Fruit fly (Drosophila melanogaster) whole organism, embryonic: ENCODE data around the gene Prosbeta6.

Experiments
- Awh ChIP-seq: fragments of 200-800 bp; sonication (Bioruptor generic); IDR thresholded peaks from 2 replicates; pipeline ENCODE4, ENCODE4 v1.3.6; 2022; ENCODE audit warnings: missing biosample characterization, missing genetic modification characterization
- BEAF-32 ChIP-seq: fragments of 200-800 bp; sonication (Bioruptor generic); optimal IDR thresholded peaks from 3 replicates; lab custom pipeline; 2017; ENCODE audit warnings: missing biosample characterization, missing genetic modification characterization, mild to moderate bottlenecking, moderate library complexity, missing genetic modification reagents
- Blimp-1 ChIP-seq: fragments of 200-800 bp; sonication (Bioruptor generic); optimal IDR thresholded peaks from 3 replicates; lab custom pipeline; 2018; ENCODE audit warnings: missing biosample characterization, missing genetic modification characterization, mild to moderate bottlenecking, moderate library complexity, missing genetic modification reagents
- CG10274 ChIP-seq: fragments of 200-800 bp; sonication (Bioruptor generic); optimal IDR thresholded peaks from 3 replicates; lab custom pipeline; 2017; ENCODE audit warnings: missing biosample characterization, mild to moderate bottlenecking, missing genetic modification characterization
- CG12769 ChIP-seq: fragments of 200-800 bp; sonication (Bioruptor generic); optimal IDR thresholded peaks from 2 replicates; lab custom pipeline; 2019; ENCODE audit warnings: missing biosample characterization, mild to moderate bottlenecking, missing genetic modification characterization, moderate library complexity
- CG14710 ChIP-seq: fragments of 200-800 bp; sonication (Bioruptor generic); optimal IDR thresholded peaks from 3 replicates; lab custom pipeline; 2019; ENCODE audit warnings: missing biosample characterization, mild to moderate bottlenecking, missing genetic modification characterization, moderate library complexity
- CG18262 ChIP-seq: fragments of 200-800 bp; optimal IDR thresholded peaks from 3 replicates; lab custom pipeline; 2019; ENCODE audit warnings: missing biosample characterization, mild to moderate bottlenecking, missing genetic modification characterization, moderate library complexity
- CG2712 ChIP-seq: fragments of 200-800 bp; optimal IDR thresholded peaks from 3 replicates; lab custom pipeline; 2019; ENCODE audit warnings: missing biosample characterization, mild to moderate bottlenecking, missing genetic modification characterization, moderate library complexity
- CG31224 ChIP-seq: fragments of 200-800 bp; sonication (Bioruptor generic); IDR thresholded peaks from 2 replicates; pipeline ENCODE4 v1.3.6; 2022; ENCODE audit warnings: missing biosample characterization, missing genetic modification characterization
- CG33557 ChIP-seq: fragments of 200-800 bp; sonication (Bioruptor generic); optimal IDR thresholded peaks from 2 replicates; lab custom pipeline; 2019; ENCODE audit warnings: missing biosample characterization, mild to moderate bottlenecking, missing genetic modification characterization, moderate library complexity
- CG34422 ChIP-seq: fragments of 200-800 bp; sonication (Bioruptor generic); IDR thresholded peaks from 3 replicates; pipeline ENCODE4 v1.3.6; 2022; ENCODE audit warnings: missing biosample characterization, missing genetic modification characterization
- CG4360 ChIP-seq: fragments of 200-800 bp; sonication (Bioruptor generic); IDR thresholded peaks from 2 replicates; pipeline ENCODE4 v1.3.6; 2022; ENCODE audit warnings: missing biosample characterization, missing genetic modification characterization
- CG4424 ChIP-seq: fragments of 200-800 bp; sonication (Bioruptor generic); optimal IDR thresholded peaks from 3 replicates; lab custom pipeline; 2016; ENCODE audit warnings: missing biosample characterization, missing genetic modification characterization
- CG6813 ChIP-seq: fragments of 200-800 bp; sonication (Bioruptor generic); optimal IDR thresholded peaks from 2 replicates; lab custom pipeline; 2017; ENCODE audit warnings: missing biosample characterization, missing genetic modification characterization, mild to moderate bottlenecking, moderate library complexity, missing genetic modification reagents
- CG8290 ChIP-seq, 3 experiments: fragments of 200-800 bp; sonication (Bioruptor generic); optimal IDR thresholded peaks; 2 replicates each; lab custom pipeline; 2016 to 2019; ENCODE audit warnings: missing biosample characterization in 3 of 3, missing genetic modification characterization in 3 of 3, mild to moderate bottlenecking in 2 of 3, moderate library complexity in 1 of 3
- CTCF ChIP-seq: fragments of 200-800 bp; sonication (Bioruptor generic); optimal IDR thresholded peaks from 2 replicates; lab custom pipeline; 2017; ENCODE audit warnings: missing biosample characterization, mild to moderate bottlenecking, missing genetic modification characterization, moderate library complexity
- Dll ChIP-seq: fragments of 200-800 bp; sonication (Bioruptor generic); IDR thresholded peaks from 4 replicates; pipeline ENCODE4 v1.3.6; 2022; ENCODE audit warnings: missing biosample characterization, missing genetic modification characterization; ENCODE audit not compliant: partially characterized antibody
- Ets65A ChIP-seq: fragments of 200-800 bp; sonication (Bioruptor generic); peaks from one replicate; lab custom pipeline; 2016; ENCODE audit warnings: missing biosample characterization, missing genetic modification characterization
- HLH54F ChIP-seq: fragments of 200-800 bp; sonication (Bioruptor generic); optimal IDR thresholded peaks from 3 replicates; lab custom pipeline; 2016; ENCODE audit warnings: missing biosample characterization, missing genetic modification characterization
- Med ChIP-seq: fragments of 200-800 bp; sonication (Bioruptor generic); peaks from one replicate; lab custom pipeline; 2016; ENCODE audit warnings: missing biosample characterization, missing genetic modification characterization, mild to moderate bottlenecking, inconsistent platforms, moderate library complexity
- NK7.1 ChIP-seq: fragments of 200-800 bp; sonication (Bioruptor generic); optimal IDR thresholded peaks from 3 replicates; lab custom pipeline; 2016; ENCODE audit warnings: missing biosample characterization, missing genetic modification characterization
- Xrp1 ChIP-seq: fragments of 200-800 bp; sonication (Bioruptor generic); IDR thresholded peaks from 2 replicates; pipeline ENCODE4 v1.3.6; 2022; ENCODE audit warnings: missing biosample characterization, missing genetic modification characterization
- al ChIP-seq: fragments of 200-800 bp; sonication (Bioruptor generic); IDR thresholded peaks from 2 replicates; pipeline ENCODE4 v1.3.6; 2022; ENCODE audit warnings: missing biosample characterization, missing genetic modification characterization
- bsh ChIP-seq, 2 experiments: fragments of 200-800 bp; sonication (Bioruptor generic); optimal IDR thresholded peaks; 2 replicates each; lab custom pipeline; 2017 to 2018; ENCODE audit warnings: mild to moderate bottlenecking in 2 of 2, missing biosample characterization in 2 of 2, missing genetic modification characterization in 2 of 2, moderate library complexity in 1 of 2
- ci ChIP-seq: fragments of 200-800 bp; sonication (Bioruptor generic); IDR thresholded peaks from 3 replicates; pipeline ENCODE4 v1.3.6; 2022; ENCODE audit warnings: missing biosample characterization, missing genetic modification characterization
- fd96Cb ChIP-seq: fragments of 200-800 bp; sonication (Bioruptor generic); optimal IDR thresholded peaks from 2 replicates; lab custom pipeline; 2018; ENCODE audit warnings: missing biosample characterization, mild to moderate bottlenecking, missing genetic modification characterization, moderate library complexity
- ftz-f1 ChIP-seq: fragments of 200-800 bp; sonication (Bioruptor generic); optimal IDR thresholded peaks from 2 replicates; lab custom pipeline; 2016; ENCODE audit warnings: missing biosample characterization, missing genetic modification characterization
- lbe ChIP-seq: fragments of 200-800 bp; sonication (Bioruptor generic); optimal IDR thresholded peaks from 2 replicates; lab custom pipeline; 2016; ENCODE audit warnings: missing biosample characterization, mild to moderate bottlenecking, missing genetic modification characterization
- lov ChIP-seq, 2 experiments: fragments of 200-800 bp in 1 of 2; fragments of >200 bp in 1 of 2; sonication (Bioruptor generic) in 1 of 2; IDR thresholded peaks in 1 of 2; optimal IDR thresholded peaks in 1 of 2; 2 replicates in 1 of 2; 3 replicates in 1 of 2; pipeline versions ENCODE4 v1.3.6 to Lab custom; 2017 to 2022; ENCODE audit warnings: missing biosample characterization in 1 of 2, missing genetic modification characterization in 1 of 2
- nmo ChIP-seq: fragments of 200-800 bp; sonication (Bioruptor generic); optimal IDR thresholded peaks from 2 replicates; lab custom pipeline; 2018; ENCODE audit warnings: missing biosample characterization, mild to moderate bottlenecking, missing genetic modification characterization, moderate library complexity
- p53 ChIP-seq: fragments of 200-800 bp; sonication (Bioruptor generic); optimal IDR thresholded peaks from 2 replicates; lab custom pipeline; 2016; ENCODE audit warnings: missing biosample characterization, missing genetic modification characterization
- pan ChIP-seq, 4 experiments: fragments of >200 bp in 3 of 4; fragments of 200-800 bp in 1 of 4; sonication (Bioruptor generic) in 1 of 4; optimal IDR thresholded peaks in 3 of 4; IDR thresholded peaks in 1 of 4; 2 replicates each; pipeline versions ENCODE4 v1.3.6 to Lab custom; 2017 to 2022; ENCODE audit warnings: missing biosample characterization in 2 of 4, missing genetic modification characterization in 2 of 4, mixed read lengths in 1 of 4
- prd ChIP-seq, 3 experiments: fragments of >200 bp in 2 of 3; fragments of 200-800 bp in 1 of 3; sonication (Bioruptor generic) in 1 of 3; optimal IDR thresholded peaks in 2 of 3; IDR thresholded peaks in 1 of 3; 2 replicates in 2 of 3; 3 replicates in 1 of 3; pipeline versions ENCODE4 v1.3.6 to Lab custom; 2017 to 2022; ENCODE audit warnings: missing biosample characterization in 1 of 3, missing genetic modification characterization in 1 of 3
- pzg ChIP-seq: fragments of 200-800 bp; sonication (Bioruptor generic); optimal IDR thresholded peaks from 3 replicates; lab custom pipeline; 2018; ENCODE audit warnings: missing biosample characterization, mild to moderate bottlenecking, missing genetic modification characterization, moderate library complexity
- sens ChIP-seq: fragments of 200-800 bp; sonication (Bioruptor generic); peaks from one replicate; lab custom pipeline; 2016; ENCODE audit warnings: missing biosample characterization, missing genetic modification characterization
- tgo ChIP-seq: fragments of 200-800 bp; sonication (Bioruptor generic); IDR thresholded peaks from 3 replicates; pipeline ENCODE4 v1.3.6; 2022; ENCODE audit warnings: missing biosample characterization, missing genetic modification characterization
- z ChIP-seq: fragments of 200-800 bp; sonication (Bioruptor generic); IDR thresholded peaks from 3 replicates; pipeline ENCODE4 v1.3.6; 2022; ENCODE audit warnings: missing biosample characterization, missing genetic modification characterization

Gene Prosbeta6

DNA sequence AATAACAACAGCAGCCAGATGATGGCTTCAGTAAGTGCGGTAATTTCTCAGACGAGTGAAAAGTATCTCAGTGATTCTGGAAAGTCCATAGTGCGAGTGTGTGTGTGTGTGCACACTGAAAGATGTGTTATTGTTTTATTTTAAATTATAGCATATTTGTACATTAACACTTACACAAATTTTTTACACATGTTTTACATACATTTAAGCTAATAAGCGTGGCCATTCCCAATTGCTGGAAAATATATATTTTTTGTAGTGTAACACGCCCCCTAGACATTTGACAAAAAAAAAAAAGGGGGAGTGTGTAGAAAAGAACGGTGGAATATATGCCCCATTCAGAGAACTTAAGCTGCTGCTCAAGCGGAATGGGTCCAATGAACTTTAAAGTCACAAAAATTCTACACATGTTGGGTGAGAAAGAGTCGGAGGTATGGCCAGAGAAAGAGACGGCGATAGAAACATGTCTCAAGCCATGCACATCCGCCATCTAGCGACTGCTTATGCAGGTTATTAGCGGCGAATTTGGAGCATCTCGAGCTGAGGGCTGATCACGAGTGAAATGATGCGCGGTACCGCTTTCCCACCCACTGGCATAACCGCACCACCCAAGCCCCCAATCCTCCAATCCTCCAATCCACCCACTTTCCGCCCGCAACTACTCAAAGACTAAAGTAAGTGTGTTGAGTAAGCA is 21.8 kb upstream of the Prosbeta6 start:
- TF ChIP-seq CG6813 (GFP tag; lab: Kevin White, UChicago) (no peak), CTCF (GFP tag; lab: Kevin White, UChicago) (peak; percentile 77), CG8290 (GFP tag; optimal IDR thresholded peaks at IDR 0.05; lab: Kevin White, UChicago) (peak; percentile 23), CG8290 (tag; optimal IDR thresholded peaks at IDR 0.05; lab: Kevin White, UChicago) (no peak), nmo (peak; percentile 16), Blimp-1 (peak; percentile 44), CG12769 (tag; lab: Kevin White, UChicago) (no peak), CG31224 (no peak), ci (GFP tag; lab: Robert Waterston, UW) (0 out of 3 replicates have a peak, but pooled peaks have one; percentile 32), HLH54F (GFP tag; lab: Kevin White, UChicago) (no peak), bsh (GFP tag; optimal IDR thresholded peaks at IDR 0.05; lab: Kevin White, UChicago) (peak in 1 of 2 experiments; percentile 16), CG33557 (GFP tag; lab: Kevin White, UChicago) (no peak), prd (optimal IDR thresholded peaks at IDR 0.05; lab: Kevin White, UChicago) (no peak), prd (GFP tag; IDR thresholded peaks at IDR 0.05; lab: Robert Waterston, UW) (peak; percentile 61; the same call in 2 of the 3 replicates), CG4424 (peak; percentile 26), Xrp1 (GFP tag; lab: Robert Waterston, UW) (peak; percentile 18; the same call in 1 of the 2 replicates), tgo (GFP tag; lab: Robert Waterston, UW) (0 out of 3 replicates have a peak, but pooled peaks have one; percentile 14), CG34422 (GFP tag; lab: Robert Waterston, UW) (0 out of 3 replicates have a peak, but pooled peaks have one; percentile 38), Awh (GFP tag; lab: Robert Waterston, UW) (no peak), NK7.1 (GFP tag; lab: Kevin White, UChicago) (no peak), CG2712 (tag; lab: Kevin White, UChicago) (peak; percentile 15), pan (optimal IDR thresholded peaks at IDR 0.05; lab: Kevin White, UChicago) (no peak), pan (GFP tag; optimal IDR thresholded peaks at IDR 0.05 in 1 of 2, IDR thresholded peaks at IDR 0.05 in 1 of 2) (peak in 1 of 2 experiments; percentile 20), Med (GFP tag; lab: Kevin White, UChicago) (peak; percentile 68), CG10274 (GFP tag; lab: Kevin White, UChicago) (no peak), fd96Cb (tag; lab: Kevin White, UChicago) (peak; percentile 3), lov (optimal IDR thresholded peaks at IDR 0.05; lab: Kevin White, UChicago) (no peak), lov (GFP tag; IDR thresholded peaks at IDR 0.05; lab: Robert Waterston, UW) (0 out of 3 replicates have a peak, but pooled peaks have one; percentile 30), pzg (GFP tag; lab: Kevin White, UChicago) (no peak), CG4360 (GFP tag; lab: Robert Waterston, UW) (0 out of 2 replicates have a peak, but pooled peaks have one; percentile 9), Ets65A (peak; percentile 54), ftz-f1 (GFP tag; lab: Kevin White, UChicago) (no peak), Dll (GFP tag; lab: Robert Waterston, UW) (no peak), p53 (GFP tag; lab: Kevin White, UChicago) (no peak), al (no peak), z (GFP tag; lab: Robert Waterston, UW) (0 out of 3 replicates have a peak, but pooled peaks have one; percentile 30), CG14710 (peak; percentile 25), CG18262 (tag; lab: Kevin White, UChicago) (peak; percentile 26), lbe (GFP tag; lab: Kevin White, UChicago) (no peak), BEAF-32 (GFP tag; lab: Kevin White, UChicago) (no peak), sens (GFP tag; lab: Kevin White, UChicago) (peak; percentile 80)
- TF ChIP-seq, all 482 proteins: peak for 22
